Fruit fly (Drosophila melanogaster) whole organism, wandering third instar larva: Measurements from ENCODE around the gene CG17996.

Experiments
- Abd-B ChIP-seq: fragments of >200 bp; optimal IDR thresholded peaks from 2 replicates; lab custom pipeline; 2017; ENCODE audit warnings: missing biosample characterization, missing genetic modification characterization
- CG32264 ChIP-seq: fragments of 200-800 bp; sonication (Bioruptor generic); optimal IDR thresholded peaks from 2 replicates; lab custom pipeline; 2016; ENCODE audit warnings: missing biosample characterization, missing genetic modification characterization
- CG9705 ChIP-seq: fragments of 200-800 bp; sonication (Bioruptor generic); optimal IDR thresholded peaks from 2 replicates; lab custom pipeline; 2018; ENCODE audit warnings: missing biosample characterization, mild to moderate bottlenecking, missing genetic modification characterization
- CrebA ChIP-seq: fragments of 200-800 bp; sonication (Bioruptor generic); optimal IDR thresholded peaks from 2 replicates; lab custom pipeline; 2016; ENCODE audit warnings: missing biosample characterization, mild to moderate bottlenecking, missing genetic modification characterization, borderline replicate concordance
- Dfd ChIP-seq: fragments of >200 bp; optimal IDR thresholded peaks from 2 replicates; lab custom pipeline; 2017; ENCODE audit warnings: missing biosample characterization, missing genetic modification characterization
- Dif ChIP-seq: fragments of 200-275, 200-300 bp; sonication (Bioruptor generic); optimal IDR thresholded peaks from 2 replicates; lab custom pipeline; 2018; ENCODE audit warnings: missing biosample characterization, missing genetic modification characterization; ENCODE audit not compliant: partially characterized antibody
- GATAd ChIP-seq: sonication (Bioruptor generic); optimal IDR thresholded peaks from 2 replicates; lab custom pipeline; 2016; ENCODE audit warnings: missing biosample characterization, missing genetic modification characterization
- HLH106 ChIP-seq: fragments of 200-800 bp; optimal IDR thresholded peaks from 3 replicates; lab custom pipeline; 2019; ENCODE audit warnings: missing biosample characterization, mild to moderate bottlenecking, missing genetic modification characterization, moderate library complexity
- Hnf4 ChIP-seq: fragments of 200-800 bp; sonication (Bioruptor generic); optimal IDR thresholded peaks from 2 replicates; lab custom pipeline; 2016; ENCODE audit warnings: missing biosample characterization, mild to moderate bottlenecking, missing genetic modification characterization
- Hr78 ChIP-seq: fragments of >200 bp; optimal IDR thresholded peaks from 2 replicates; lab custom pipeline; 2017; ENCODE audit warnings: missing biosample characterization, missing genetic modification characterization
- Hr83 ChIP-seq: fragments of 200-300 bp; sonication (Bioruptor generic); optimal IDR thresholded peaks from 2 replicates; lab custom pipeline; 2016; ENCODE audit warnings: missing biosample characterization, mild to moderate bottlenecking, missing genetic modification characterization, moderate library complexity; ENCODE audit not compliant: poor library complexity, severe bottlenecking
- Jra ChIP-seq: sonication (Bioruptor generic); optimal IDR thresholded peaks from 2 replicates; lab custom pipeline; 2016; ENCODE audit warnings: missing biosample characterization, missing genetic modification characterization
- Mio ChIP-seq: sonication (Bioruptor generic); optimal IDR thresholded peaks from 2 replicates; lab custom pipeline; 2016; ENCODE audit warnings: missing biosample characterization, missing genetic modification characterization
- Myc ChIP-seq: fragments of >200 bp; optimal IDR thresholded peaks from 2 replicates; lab custom pipeline; 2017
- N ChIP-seq: fragments of >200 bp; optimal IDR thresholded peaks from 2 replicates; lab custom pipeline; 2018; ENCODE audit warnings: missing biosample characterization, missing external identifiers, missing genetic modification characterization
- OdsH ChIP-seq: fragments of 200-800 bp; sonication (Bioruptor generic); optimal IDR thresholded peaks from 2 replicates; lab custom pipeline; 2016; ENCODE audit warnings: missing biosample characterization, mild to moderate bottlenecking, missing genetic modification characterization
- Rel ChIP-seq, 2 experiments: fragments of 200-800 bp; sonication (Bioruptor generic) in 1 of 2; optimal IDR thresholded peaks; 2 replicates in 1 of 2; 3 replicates in 1 of 2; lab custom pipeline; 2016 to 2019; ENCODE audit warnings: mild to moderate bottlenecking in 2 of 2, missing biosample characterization in 2 of 2, missing genetic modification characterization in 2 of 2, moderate library complexity in 1 of 2
- Sp1 ChIP-seq: fragments of 200-800 bp; sonication (Bioruptor generic); optimal IDR thresholded peaks from 3 replicates; lab custom pipeline; 2019; ENCODE audit warnings: missing biosample characterization, mild to moderate bottlenecking, missing genetic modification characterization, moderate library complexity
- Vsx2 ChIP-seq: fragments of 200-300, 225-300 bp; sonication (Bioruptor generic); optimal IDR thresholded peaks from 2 replicates; lab custom pipeline; 2018; ENCODE audit warnings: missing biosample characterization, missing genetic modification characterization; ENCODE audit not compliant: partially characterized antibody
- br ChIP-seq: fragments of 200-800 bp; sonication (Bioruptor generic); optimal IDR thresholded peaks from 2 replicates; lab custom pipeline; 2016; ENCODE audit warnings: missing biosample characterization, missing genetic modification characterization
- brk ChIP-seq: fragments of 200-800 bp; sonication (Bioruptor generic); optimal IDR thresholded peaks from 2 replicates; lab custom pipeline; 2016; ENCODE audit warnings: missing biosample characterization, mild to moderate bottlenecking, missing genetic modification characterization
- dl ChIP-seq, 2 experiments: fragments of 175-275, 200-275 bp in 1 of 2; fragments of 200-275 bp in 1 of 2; sonication (Bioruptor generic); optimal IDR thresholded peaks; lab custom pipeline; 2018; ENCODE audit warnings: mild to moderate bottlenecking in 2 of 2, missing biosample characterization in 2 of 2, missing genetic modification characterization in 2 of 2, moderate library complexity in 2 of 2; ENCODE audit not compliant: partially characterized antibody in 2 of 2, insufficient read depth in 1 of 2
- dmrt93B ChIP-seq: fragments of 200-800 bp; sonication (Bioruptor generic); optimal IDR thresholded peaks from 2 replicates; lab custom pipeline; 2018; ENCODE audit warnings: missing biosample characterization, mild to moderate bottlenecking, missing genetic modification characterization
- dsf ChIP-seq: sonication (Bioruptor generic); optimal IDR thresholded peaks from 2 replicates; lab custom pipeline; 2016; ENCODE audit warnings: missing biosample characterization, missing genetic modification characterization, borderline replicate concordance
- ey ChIP-seq: fragments of 200-800 bp; sonication (Bioruptor generic); optimal IDR thresholded peaks from 2 replicates; lab custom pipeline; 2016; ENCODE audit warnings: missing biosample characterization, missing genetic modification characterization
- foxo ChIP-seq, 2 experiments: fragments of 200-800 bp; sonication (Bioruptor generic); optimal IDR thresholded peaks; 2 replicates in 1 of 2; 3 replicates in 1 of 2; lab custom pipeline; 2016 to 2017; ENCODE audit warnings: missing biosample characterization in 2 of 2, missing genetic modification characterization in 2 of 2
- fru ChIP-seq: fragments of 200-800 bp; sonication (Bioruptor generic); optimal IDR thresholded peaks from 3 replicates; lab custom pipeline; 2016; ENCODE audit warnings: missing biosample characterization, mild to moderate bottlenecking, missing genetic modification characterization
- h ChIP-seq: fragments of 200-800 bp; sonication (Bioruptor generic); optimal IDR thresholded peaks from 3 replicates; lab custom pipeline; 2016; ENCODE audit warnings: missing biosample characterization, mild to moderate bottlenecking, missing genetic modification characterization
- jim ChIP-seq: fragments of 175-275, 200-325 bp; sonication (Bioruptor generic); optimal IDR thresholded peaks from 2 replicates; lab custom pipeline; 2016; ENCODE audit warnings: missing biosample characterization, mild to moderate bottlenecking, missing genetic modification characterization
- lola ChIP-seq: fragments of >200 bp; optimal IDR thresholded peaks from 2 replicates; lab custom pipeline; 2017; ENCODE audit warnings: missing biosample characterization, missing genetic modification characterization
- pan ChIP-seq: fragments of >200 bp; optimal IDR thresholded peaks from 2 replicates; lab custom pipeline; 2017
- psq ChIP-seq: fragments of 200-800 bp; sonication (Bioruptor generic); optimal IDR thresholded peaks from 3 replicates; lab custom pipeline; 2017; ENCODE audit warnings: missing biosample characterization, mild to moderate bottlenecking, missing genetic modification characterization, moderate library complexity
- rgr ChIP-seq: fragments of 200-800 bp; sonication (Bioruptor generic); optimal IDR thresholded peaks from 3 replicates; lab custom pipeline; 2016; ENCODE audit warnings: missing biosample characterization, mild to moderate bottlenecking, missing genetic modification characterization
- sage ChIP-seq: fragments of 200-800 bp; sonication (Bioruptor generic); optimal IDR thresholded peaks from 2 replicates; lab custom pipeline; 2016; ENCODE audit warnings: missing biosample characterization, mild to moderate bottlenecking, missing genetic modification characterization
- sv ChIP-seq: fragments of 200-800 bp; sonication (Bioruptor generic); optimal IDR thresholded peaks from 3 replicates; lab custom pipeline; 2016; ENCODE audit warnings: missing biosample characterization, missing genetic modification characterization
- tai ChIP-seq: sonication (Bioruptor generic); optimal IDR thresholded peaks from 2 replicates; lab custom pipeline; 2016; ENCODE audit warnings: missing biosample characterization, missing genetic modification characterization
- usp ChIP-seq: fragments of >200 bp; optimal IDR thresholded peaks from 2 replicates; lab custom pipeline; 2017; ENCODE audit warnings: missing biosample characterization, missing genetic modification characterization
- woc ChIP-seq: sonication (Bioruptor generic); optimal IDR thresholded peaks from 2 replicates; lab custom pipeline; 2016; ENCODE audit warnings: missing biosample characterization, mild to moderate bottlenecking, missing genetic modification characterization

Gene CG17996

dm6 chr2L:16727578-16728023 is 3.2 kb downstream of the CG17996 start, which contains the start of gene VhaSFD:
TSS of gene VhaSFD (minus strand) at chr2L:16727826.
- TF ChIP-seq pan (lab: Kevin White, UChicago) (no peak), Rel (GFP tag; optimal IDR thresholded peaks at IDR 0.05; lab: Kevin White, UChicago) (no peak), Rel (tag; optimal IDR thresholded peaks at IDR 0.05; lab: Kevin White, UChicago) (peak; percentile 80), foxo (GFP tag; optimal IDR thresholded peaks at IDR 0.05; lab: Kevin White, UChicago) (no peak), CG32264 (GFP tag; lab: Kevin White, UChicago) (no peak), sage (no peak), tai (GFP tag; lab: Kevin White, UChicago) (no peak), Sp1 (GFP tag; lab: Kevin White, UChicago) (peak; percentile 35), rgr (GFP tag; lab: Kevin White, UChicago) (peak; percentile 20), CG9705 (peak; percentile 49), OdsH (GFP tag; lab: Kevin White, UChicago) (peak; percentile 29), HLH106 (tag; lab: Kevin White, UChicago) (peak; percentile 34)

- TF ChIP-seq Jra (no peak), br (GFP tag; lab: Kevin White, UChicago) (no peak), Dfd (no peak), foxo (GFP tag; optimal IDR thresholded peaks at IDR 0.05; lab: Kevin White, UChicago) (no peak)
Measured at dm6 chr2L:16722596-16722995, 8.2 kb downstream of the CG17996 start.

- TF ChIP-seq Vsx2 (no peak), usp (GFP tag; lab: Kevin White, UChicago) (no peak), tai (GFP tag; lab: Kevin White, UChicago) (peak; percentile 94), sage (peak; percentile 94), dsf (GFP tag; lab: Kevin White, UChicago) (peak; percentile 87), sv (peak; percentile 93), OdsH (GFP tag; lab: Kevin White, UChicago) (peak; percentile 98), N (GFP tag; lab: Kevin White, UChicago) (no peak), pan (lab: Kevin White, UChicago) (no peak), Jra (peak; percentile 96), Hr83 (peak; percentile 25), CG32264 (GFP tag; lab: Kevin White, UChicago) (peak; percentile 87), Hnf4 (GFP tag; lab: Kevin White, UChicago) (peak; percentile 97), Mio (GFP tag; lab: Kevin White, UChicago) (peak; percentile 38), psq (GFP tag; lab: Kevin White, UChicago) (peak; percentile 95), brk (peak; percentile 97), rgr (GFP tag; lab: Kevin White, UChicago) (peak; percentile 98), Myc (lab: Kevin White, UChicago) (no peak), GATAd (GFP tag; lab: Kevin White, UChicago) (peak; percentile 91), HLH106 (tag; lab: Kevin White, UChicago) (peak; percentile 96), Abd-B (GFP tag; lab: Kevin White, UChicago) (no peak), dmrt93B (GFP tag; lab: Kevin White, UChicago) (peak; percentile 93), fru (GFP tag; lab: Kevin White, UChicago) (peak; percentile 96), br (GFP tag; lab: Kevin White, UChicago) (peak; percentile 92), Rel (GFP tag; optimal IDR thresholded peaks at IDR 0.05; lab: Kevin White, UChicago) (peak; percentile 85), Rel (tag; optimal IDR thresholded peaks at IDR 0.05; lab: Kevin White, UChicago) (peak; percentile 93), ey (peak; percentile 97), h (GFP tag; lab: Kevin White, UChicago) (peak; percentile 98), CrebA (GFP tag; lab: Kevin White, UChicago) (no peak), Dif (GFP tag; lab: Kevin White, UChicago) (peak; percentile 58), dl (GFP tag; optimal IDR thresholded peaks at IDR 0.05; lab: Kevin White, UChicago; ENCODE audit: insufficient read depth in 1 of 2, partially characterized antibody in 2 of 2) (no peak), CG9705 (peak; percentile 63), woc (peak; percentile 86), Hr78 (GFP tag; lab: Kevin White, UChicago) (no peak), foxo (GFP tag; optimal IDR thresholded peaks at IDR 0.05; lab: Kevin White, UChicago) (peak; percentile 73 to 98), jim (no peak), Dfd (peak; percentile 64), lola (no peak), Sp1 (GFP tag; lab: Kevin White, UChicago) (peak; percentile 96)
Measured at dm6 chr2L:16720707-16721700, 9.8 kb downstream of the CG17996 start.
